Fruit fly (Drosophila melanogaster) whole organism, embryonic: ENCODE data around the gene AP-2alpha.

ENCODE experiments used
- Adf1 ChIP-seq: fragments of 200-800 bp; sonication (Bioruptor generic); IDR thresholded peaks from 2 replicates; pipeline ENCODE4 v1.3.6; 2022; ENCODE audit warnings: missing biosample characterization, missing genetic modification characterization
- Aef1 ChIP-seq: fragments of 200-800 bp; sonication (Bioruptor generic); IDR thresholded peaks from 3 replicates; pipeline ENCODE4 v1.3.6; 2022; ENCODE audit warnings: missing biosample characterization, missing genetic modification characterization
- Atf3 ChIP-seq: fragments of 200-800 bp; sonication (Bioruptor generic); optimal IDR thresholded peaks from 3 replicates; lab custom pipeline; 2016; ENCODE audit warnings: missing biosample characterization, missing genetic modification characterization
- B-H2 ChIP-seq: fragments of 200-800 bp; sonication (Bioruptor generic); optimal IDR thresholded peaks from 2 replicates; lab custom pipeline; 2018; ENCODE audit warnings: missing biosample characterization, mild to moderate bottlenecking, missing genetic modification characterization
- BEAF-32 ChIP-seq: fragments of 200-800 bp; sonication (Bioruptor generic); optimal IDR thresholded peaks from 3 replicates; lab custom pipeline; 2017; ENCODE audit warnings: missing biosample characterization, missing genetic modification characterization, mild to moderate bottlenecking, moderate library complexity, missing genetic modification reagents
- CG11398 ChIP-seq: fragments of 200-800 bp; sonication (Bioruptor generic); optimal IDR thresholded peaks from 2 replicates; lab custom pipeline; 2016; ENCODE audit warnings: missing biosample characterization, missing genetic modification characterization
- CG11560 ChIP-seq: fragments of 200-800 bp; sonication (Bioruptor generic); IDR thresholded peaks from 3 replicates; pipeline ENCODE4 v1.3.6; 2022; ENCODE audit warnings: missing biosample characterization, missing genetic modification characterization
- CG12744 ChIP-seq: fragments of 200-800 bp; sonication (Bioruptor generic); optimal IDR thresholded peaks from 2 replicates; lab custom pipeline; 2016; ENCODE audit warnings: missing biosample characterization, missing genetic modification characterization
- CG12769 ChIP-seq: fragments of 200-800 bp; sonication (Bioruptor generic); optimal IDR thresholded peaks from 2 replicates; lab custom pipeline; 2019; ENCODE audit warnings: missing biosample characterization, mild to moderate bottlenecking, missing genetic modification characterization, moderate library complexity
- CG13296 ChIP-seq: fragments of 200-800 bp; sonication (Bioruptor generic); optimal IDR thresholded peaks from 3 replicates; lab custom pipeline; 2018; ENCODE audit warnings: missing biosample characterization, mild to moderate bottlenecking, missing genetic modification characterization
- CG13894 ChIP-seq: fragments of 200-800 bp; sonication (Bioruptor generic); optimal IDR thresholded peaks from 3 replicates; lab custom pipeline; 2018; ENCODE audit warnings: missing biosample characterization, mild to moderate bottlenecking, missing genetic modification characterization, moderate library complexity
- CG14710 ChIP-seq: fragments of 200-800 bp; sonication (Bioruptor generic); optimal IDR thresholded peaks from 3 replicates; lab custom pipeline; 2019; ENCODE audit warnings: missing biosample characterization, mild to moderate bottlenecking, missing genetic modification characterization, moderate library complexity
- CG15269 ChIP-seq: fragments of 200-800 bp; sonication (Bioruptor generic); optimal IDR thresholded peaks from 2 replicates; lab custom pipeline; 2018; ENCODE audit warnings: missing biosample characterization, mild to moderate bottlenecking, missing genetic modification characterization, moderate library complexity
- CG18011 ChIP-seq: fragments of 200-800 bp; sonication (Bioruptor generic); optimal IDR thresholded peaks from 2 replicates; lab custom pipeline; 2017; ENCODE audit warnings: missing biosample characterization, missing genetic modification characterization, mild to moderate bottlenecking, moderate library complexity, missing genotype
- CG4820 ChIP-seq: fragments of 200-800 bp; sonication (Bioruptor generic); optimal IDR thresholded peaks from 3 replicates; lab custom pipeline; 2016; ENCODE audit warnings: missing biosample characterization, missing genetic modification characterization
- CG5180 ChIP-seq: fragments of 200-800 bp; sonication (Bioruptor generic); optimal IDR thresholded peaks from 3 replicates; lab custom pipeline; 2017; ENCODE audit warnings: missing biosample characterization, missing genetic modification characterization, mild to moderate bottlenecking, moderate library complexity, missing genetic modification reagents
- CG6813 ChIP-seq: fragments of 200-800 bp; sonication (Bioruptor generic); optimal IDR thresholded peaks from 2 replicates; lab custom pipeline; 2017; ENCODE audit warnings: missing biosample characterization, missing genetic modification characterization, mild to moderate bottlenecking, moderate library complexity, missing genetic modification reagents
- CG7963 ChIP-seq: fragments of 200-800 bp; sonication (Bioruptor generic); IDR thresholded peaks from 3 replicates; pipeline ENCODE4 v1.3.6; 2022; ENCODE audit warnings: missing biosample characterization, missing genetic modification characterization; ENCODE audit not compliant: partially characterized antibody
- CG8359 ChIP-seq: fragments of 200-800 bp; sonication (Bioruptor generic); optimal IDR thresholded peaks from 2 replicates; lab custom pipeline; 2017; ENCODE audit warnings: missing biosample characterization, mild to moderate bottlenecking, missing genetic modification characterization, borderline replicate concordance
- CG9609 ChIP-seq: fragments of 200-800 bp; sonication (Bioruptor generic); optimal IDR thresholded peaks from 3 replicates; lab custom pipeline; 2016; ENCODE audit warnings: missing biosample characterization, missing genetic modification characterization
- CoRest ChIP-seq: fragments of 200-800 bp; sonication (Bioruptor generic); optimal IDR thresholded peaks from 3 replicates; lab custom pipeline; 2018; ENCODE audit warnings: missing biosample characterization, mild to moderate bottlenecking, missing genetic modification characterization, moderate library complexity
- Dip3 ChIP-seq: fragments of 200-800 bp; sonication (Bioruptor generic); optimal IDR thresholded peaks from 3 replicates; lab custom pipeline; 2016; ENCODE audit warnings: missing biosample characterization, missing genetic modification characterization
- E2f1 ChIP-seq: fragments of 200-800 bp; sonication (Bioruptor generic); IDR thresholded peaks from 2 replicates; pipeline ENCODE4 v1.3.6; 2022; ENCODE audit warnings: missing biosample characterization, missing genetic modification characterization
- Fer1 ChIP-seq: fragments of 200-800 bp; sonication (Bioruptor generic); optimal IDR thresholded peaks from 2 replicates; lab custom pipeline; 2017; ENCODE audit warnings: missing biosample characterization, mild to moderate bottlenecking, missing genetic modification characterization
- Max ChIP-seq: fragments of 200-800 bp; sonication (Bioruptor generic); optimal IDR thresholded peaks from 2 replicates; lab custom pipeline; 2016; ENCODE audit warnings: missing biosample characterization, mild to moderate bottlenecking, missing genetic modification characterization
- Optix ChIP-seq: fragments of 200-800 bp; sonication (Bioruptor generic); IDR thresholded peaks from 3 replicates; pipeline ENCODE4 v1.3.6; 2022; ENCODE audit warnings: missing biosample characterization, missing genetic modification characterization
- Scr ChIP-seq: fragments of 200-800 bp; sonication (Bioruptor generic); IDR thresholded peaks from 2 replicates; pipeline ENCODE4 v1.3.6; 2022; ENCODE audit warnings: missing biosample characterization, missing genetic modification characterization; ENCODE audit not compliant: partially characterized antibody
- ash1 ChIP-seq: fragments of 200-800 bp; sonication (Bioruptor generic); optimal IDR thresholded peaks from 2 replicates; lab custom pipeline; 2018; ENCODE audit warnings: missing biosample characterization, mild to moderate bottlenecking, missing genetic modification characterization
- bsh ChIP-seq, 2 experiments: fragments of 200-800 bp; sonication (Bioruptor generic); optimal IDR thresholded peaks; 2 replicates each; lab custom pipeline; 2017 to 2018; ENCODE audit warnings: mild to moderate bottlenecking in 2 of 2, missing biosample characterization in 2 of 2, missing genetic modification characterization in 2 of 2, moderate library complexity in 1 of 2
- cad ChIP-seq: fragments of >200 bp; optimal IDR thresholded peaks from 2 replicates; lab custom pipeline; 2017; ENCODE audit warnings: missing biosample characterization, missing genetic modification characterization
- cg ChIP-seq: fragments of 200-800 bp; sonication (Bioruptor generic); optimal IDR thresholded peaks from 3 replicates; lab custom pipeline; 2019; ENCODE audit warnings: missing biosample characterization, mild to moderate bottlenecking, missing genetic modification characterization, moderate library complexity
- dysf ChIP-seq: fragments of 200-800 bp; sonication (Bioruptor generic); IDR thresholded peaks from 3 replicates; pipeline ENCODE4 v1.3.6; 2022; ENCODE audit warnings: missing biosample characterization, missing genetic modification characterization
- ems ChIP-seq: fragments of 200-800 bp; sonication (Bioruptor generic); optimal IDR thresholded peaks from 3 replicates; lab custom pipeline; 2016; ENCODE audit warnings: missing biosample characterization, missing genetic modification characterization
- gt ChIP-seq: fragments of 200-800 bp; sonication (Bioruptor generic); IDR thresholded peaks from 2 replicates; pipeline ENCODE4 v1.3.6; 2022; ENCODE audit warnings: missing biosample characterization, missing genetic modification characterization
- hbn ChIP-seq: fragments of 200-800 bp; sonication (Bioruptor generic); IDR thresholded peaks from 2 replicates; pipeline ENCODE4 v1.3.6; 2022; ENCODE audit warnings: missing biosample characterization, missing genetic modification characterization; ENCODE audit not compliant: partially characterized antibody
- ind ChIP-seq: fragments of 200-800 bp; sonication (Bioruptor generic); optimal IDR thresholded peaks from 3 replicates; lab custom pipeline; 2016; ENCODE audit warnings: missing biosample characterization, missing genetic modification characterization
- jing ChIP-seq: fragments of 200-800 bp; sonication (Bioruptor generic); optimal IDR thresholded peaks from 2 replicates; lab custom pipeline; 2018; ENCODE audit warnings: missing biosample characterization, mild to moderate bottlenecking, missing genetic modification characterization
- luna ChIP-seq: fragments of 200-800 bp; sonication (Bioruptor generic); optimal IDR thresholded peaks from 2 replicates; lab custom pipeline; 2016; ENCODE audit warnings: missing biosample characterization, missing genetic modification characterization
- onecut ChIP-seq: fragments of 200-800 bp; sonication (Bioruptor generic); IDR thresholded peaks from 2 replicates; pipeline ENCODE4 v1.3.6; 2022; ENCODE audit warnings: missing biosample characterization, missing genetic modification characterization
- pho ChIP-seq: fragments of 200-800 bp; sonication (Bioruptor generic); optimal IDR thresholded peaks from 2 replicates; lab custom pipeline; 2016; ENCODE audit warnings: missing biosample characterization, missing genetic modification characterization
- sc ChIP-seq, 3 experiments: fragments of >200 bp in 2 of 3; fragments of 200-800 bp in 1 of 3; sonication (Bioruptor generic) in 1 of 3; optimal IDR thresholded peaks; 2 replicates in 2 of 3; 3 replicates in 1 of 3; lab custom pipeline; 2017; ENCODE audit warnings: mild to moderate bottlenecking in 1 of 3, missing biosample characterization in 1 of 3, missing genetic modification characterization in 1 of 3, missing genetic modification reagents in 1 of 3
- sima ChIP-seq: fragments of 200-800 bp; sonication (Bioruptor generic); optimal IDR thresholded peaks from 2 replicates; lab custom pipeline; 2016; ENCODE audit warnings: missing biosample characterization, missing genetic modification characterization
- tll ChIP-seq, 2 experiments: fragments of 200-800 bp in 1 of 2; fragments of >200 bp in 1 of 2; sonication (Bioruptor generic) in 1 of 2; optimal IDR thresholded peaks; 2 replicates each; lab custom pipeline; 2017 to 2019; ENCODE audit warnings: missing biosample characterization in 2 of 2, missing genetic modification characterization in 2 of 2, mild to moderate bottlenecking in 1 of 2, moderate library complexity in 1 of 2
- tna ChIP-seq: fragments of 200-800 bp; sonication (Bioruptor generic); IDR thresholded peaks from 2 replicates; pipeline ENCODE4 v1.3.6; 2022; ENCODE audit warnings: missing biosample characterization, missing genetic modification characterization; ENCODE audit not compliant: partially characterized antibody
- tup ChIP-seq: fragments of 200-800 bp; sonication (Bioruptor generic); optimal IDR thresholded peaks from 2 replicates; lab custom pipeline; 2016; ENCODE audit warnings: missing biosample characterization, mild to moderate bottlenecking, missing genetic modification characterization, moderate library complexity
- tx ChIP-seq: fragments of 200-800 bp; sonication (Bioruptor generic); optimal IDR thresholded peaks from 2 replicates; lab custom pipeline; 2016; ENCODE audit warnings: missing biosample characterization, missing genetic modification characterization
- zen ChIP-seq: fragments of 200-800 bp; sonication (Bioruptor generic); optimal IDR thresholded peaks from 3 replicates; lab custom pipeline; 2018; ENCODE audit warnings: missing biosample characterization, mild to moderate bottlenecking, missing genetic modification characterization, moderate library complexity
- zfh1 ChIP-seq: fragments of 200-800 bp; sonication (Bioruptor generic); IDR thresholded peaks from 3 replicates; pipeline ENCODE4 v1.3.6; 2022; ENCODE audit warnings: missing biosample characterization, missing genetic modification characterization

AP-2alpha gene

DNA sequence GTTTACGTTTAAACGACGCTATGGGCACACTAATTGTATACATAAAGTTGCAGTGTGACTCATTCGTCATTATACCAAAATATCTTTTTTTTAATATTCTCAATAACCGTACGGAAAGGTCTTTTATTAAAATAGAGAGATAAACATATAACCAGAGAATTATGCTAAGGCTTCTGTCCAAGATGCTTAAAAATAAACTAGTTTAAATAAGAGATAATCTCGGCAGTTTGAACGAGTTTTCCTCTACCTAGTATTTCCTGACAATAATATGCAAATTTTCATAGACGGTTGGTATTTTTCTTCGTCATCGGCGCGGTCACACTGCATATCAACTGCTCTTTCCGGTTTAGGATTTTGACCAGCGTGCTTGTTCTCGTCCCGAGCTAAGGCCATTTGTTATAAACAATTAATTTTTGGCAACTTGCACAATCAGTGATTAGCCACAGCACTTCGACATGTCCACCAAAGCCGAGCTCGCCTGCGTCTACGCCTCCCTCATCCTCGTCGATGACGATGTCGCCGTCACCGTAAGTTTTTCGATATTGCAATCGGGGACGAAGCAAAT lies 5.1 kb upstream of the AP-2alpha start, which contains the start of the genes CG13690 and RpLP1 (continued):
- peak; percentile 29; the same call in 1 of the 3 replicates for TF ChIP-seq Aef1 (GFP tag; lab: Robert Waterston, UW)
- TF ChIP-seq sc (optimal IDR thresholded peaks at IDR 0.05; lab: Kevin White, UChicago) = no peak
- TF ChIP-seq sc (GFP tag; optimal IDR thresholded peaks at IDR 0.05; lab: Kevin White, UChicago) = peak; percentile 72
- peak; percentile 72 for TF ChIP-seq CG15269 (tag; lab: Kevin White, UChicago)
- peak; percentile 24; the same call in 1 of the 3 replicates for TF ChIP-seq Optix (GFP tag; lab: Robert Waterston, UW)
- peak; percentile 80 for TF ChIP-seq B-H2 (GFP tag; lab: Kevin White, UChicago)
- TF ChIP-seq ash1 (GFP tag; lab: Kevin White, UChicago) = no peak
- TF ChIP-seq pho = peak; percentile 44
- TF ChIP-seq dysf (GFP tag; lab: Robert Waterston, UW) = peak; percentile 59; the same call in 2 of the 3 replicates
- peak; percentile 70 for TF ChIP-seq CG8359 (GFP tag; lab: Kevin White, UChicago)
- no peak for TF ChIP-seq CG7963 (GFP tag; lab: Robert Waterston, UW)
- peak; percentile 33 for TF ChIP-seq CG4820 (GFP tag; lab: Kevin White, UChicago)
- TF ChIP-seq CG13296 (GFP tag; lab: Kevin White, UChicago) = peak; percentile 87
- peak; percentile 80 for TF ChIP-seq Max (GFP tag; lab: Kevin White, UChicago)
- peak; percentile 76 for TF ChIP-seq zfh1 (GFP tag; lab: Robert Waterston, UW)
- TF ChIP-seq tna (GFP tag; lab: Robert Waterston, UW) = no peak
- TF ChIP-seq luna = peak; percentile 66
- TF ChIP-seq CG14710 (tag; lab: Kevin White, UChicago) = peak; percentile 93
- peak; percentile 63 for TF ChIP-seq CG12769 (tag; lab: Kevin White, UChicago)
- TF ChIP-seq onecut (GFP tag; lab: Robert Waterston, UW) = peak; percentile 77
- TF ChIP-seq cg (GFP tag; lab: Kevin White, UChicago) = no peak
- 0 out of 2 replicates have a peak, but pooled peaks have one; percentile 16 for TF ChIP-seq E2f1 (GFP tag; lab: Robert Waterston, UW)
- no peak for TF ChIP-seq sima
- TF ChIP-seq ems (GFP tag; lab: Kevin White, UChicago) = peak; percentile 53
- TF ChIP-seq tll (GFP tag; optimal IDR thresholded peaks at IDR 0.05; lab: Kevin White, UChicago) = no peak
- peak; percentile 87 for TF ChIP-seq CG6813 (GFP tag; lab: Kevin White, UChicago)
- TF ChIP-seq CG18011 (GFP tag; lab: Kevin White, UChicago) = peak; percentile 58
- TF ChIP-seq Atf3 (GFP tag; lab: Kevin White, UChicago) = peak; percentile 37
- peak; percentile 13 for TF ChIP-seq ind (GFP tag; lab: Kevin White, UChicago)
- TF ChIP-seq BEAF-32 (GFP tag; lab: Kevin White, UChicago) = peak; percentile 58
- TF ChIP-seq Adf1 = 0 out of 2 replicates have a peak, but pooled peaks have one; percentile 19
- TF ChIP-seq CG11560 = no peak
- TF ChIP-seq hbn (GFP tag; lab: Robert Waterston, UW) = no peak
- TF ChIP-seq tx (GFP tag; lab: Kevin White, UChicago) = no peak
- TF ChIP-seq cad = no peak
- peak; percentile 73 for TF ChIP-seq CoRest (tag; lab: Kevin White, UChicago)
- peak; percentile 49 for TF ChIP-seq zen (tag; lab: Kevin White, UChicago)
- TF ChIP-seq CG13894 (tag; lab: Kevin White, UChicago) = peak; percentile 64
- TF ChIP-seq CG11398 = peak; percentile 72
- peak; percentile 7 for TF ChIP-seq tup (GFP tag; lab: Kevin White, UChicago)
- TF ChIP-seq gt (GFP tag; lab: Robert Waterston, UW) = no peak
- peak; percentile 35 to 47 for TF ChIP-seq bsh (GFP tag; optimal IDR thresholded peaks at IDR 0.05; lab: Kevin White, UChicago)
- TF ChIP-seq CG5180 (GFP tag; lab: Kevin White, UChicago) = peak; percentile 48
- peak; percentile 45 for TF ChIP-seq CG12744
- peak; percentile 56 for TF ChIP-seq Dip3 (GFP tag; lab: Kevin White, UChicago)
- TF ChIP-seq CG9609 = peak; percentile 60
- peak; percentile 89 for TF ChIP-seq Fer1 (GFP tag; lab: Kevin White, UChicago)
- TF ChIP-seq Scr = no peak
- no peak for TF ChIP-seq jing (GFP tag; lab: Kevin White, UChicago)
